Worm (Caenorhabditis elegans) whole organism, L2 larva: Measurements from ENCODE around the gene lgc-47.
A peak's percentile ranks its signal among the peaks of the same experiment; 100 is the strongest.

ENCODE experiments used
- C34F6.9 ChIP-seq: fragments of 150-350 bp; optimal IDR thresholded peaks from 2 replicates; lab custom pipeline; 2014; ENCODE audit warnings: missing biosample characterization, missing genetic modification characterization
- R02D3.7 ChIP-seq: fragments of 150-350 bp; optimal IDR thresholded peaks from 2 replicates; lab custom pipeline; 2014; ENCODE audit warnings: missing biosample characterization, missing genetic modification characterization
- alr-1 ChIP-seq: fragments of 150-350 bp; optimal IDR thresholded peaks from 2 replicates; lab custom pipeline; 2014; ENCODE audit warnings: missing biosample characterization, missing genetic modification characterization
- aly-2 ChIP-seq: fragments of 150-350 bp; optimal IDR thresholded peaks from 2 replicates; lab custom pipeline; 2014; ENCODE audit warnings: missing biosample characterization, missing genetic modification characterization
- ceh-16 ChIP-seq: fragments of 150-350 bp; optimal IDR thresholded peaks from 2 replicates; lab custom pipeline; 2014; ENCODE audit warnings: missing biosample characterization, missing genetic modification characterization
- ceh-82 ChIP-seq: fragments of 150-350 bp; optimal IDR thresholded peaks from 2 replicates; lab custom pipeline; 2014; ENCODE audit warnings: missing biosample characterization, missing genetic modification characterization
- crh-2 ChIP-seq: sonication (generic microtip); optimal IDR thresholded peaks from 2 replicates; lab custom pipeline; 2017; ENCODE audit warnings: missing biosample characterization, missing genetic modification characterization
- elt-1 ChIP-seq: fragments of 150-350 bp; optimal IDR thresholded peaks from 2 replicates; lab custom pipeline; 2014; ENCODE audit warnings: missing biosample characterization, missing genetic modification characterization
- fos-1 ChIP-seq: fragments of 150-350 bp; optimal IDR thresholded peaks from 2 replicates; lab custom pipeline; 2014; ENCODE audit warnings: missing biosample characterization, missing genetic modification characterization
- gmeb-1 ChIP-seq: fragments of 150-350 bp; optimal IDR thresholded peaks from 2 replicates; lab custom pipeline; 2014; ENCODE audit warnings: missing biosample characterization, missing genetic modification characterization
- lin-11 ChIP-seq: fragments of 150-350 bp; sonication (generic microtip); optimal IDR thresholded peaks from 2 replicates; lab custom pipeline; 2014; ENCODE audit warnings: missing biosample characterization, missing genetic modification characterization, inconsistent platforms, mixed read lengths
- mbf-1 ChIP-seq: sonication (generic microtip); optimal IDR thresholded peaks from 2 replicates; lab custom pipeline; 2017; ENCODE audit warnings: missing biosample characterization, missing genetic modification characterization
- nhr-11 ChIP-seq: fragments of 150-350 bp; optimal IDR thresholded peaks from 2 replicates; lab custom pipeline; 2014; ENCODE audit warnings: missing biosample characterization, missing genetic modification characterization
- nhr-129 ChIP-seq: fragments of 150-350 bp; optimal IDR thresholded peaks from 2 replicates; lab custom pipeline; 2014; ENCODE audit warnings: missing biosample characterization, missing genetic modification characterization
- nhr-21 ChIP-seq: fragments of 150-350 bp; optimal IDR thresholded peaks from 2 replicates; lab custom pipeline; 2014; ENCODE audit warnings: missing biosample characterization, missing genetic modification characterization
- nhr-23 ChIP-seq: fragments of 150-350 bp; optimal IDR thresholded peaks from 2 replicates; lab custom pipeline; 2014; ENCODE audit warnings: missing biosample characterization, missing genetic modification reagents, missing genetic modification characterization
- nhr-6 ChIP-seq: fragments of 150-350 bp; optimal IDR thresholded peaks from 2 replicates; lab custom pipeline; 2014; ENCODE audit warnings: missing biosample characterization, missing genetic modification characterization
- nhr-77 ChIP-seq: fragments of 150-350 bp; optimal IDR thresholded peaks from 2 replicates; lab custom pipeline; 2014; ENCODE audit warnings: missing biosample characterization, missing genetic modification characterization
- peb-1 ChIP-seq: fragments of 150-350 bp; optimal IDR thresholded peaks from 2 replicates; lab custom pipeline; 2014; ENCODE audit warnings: missing biosample characterization, missing genetic modification characterization
- sem-4 ChIP-seq: fragments of 150-350 bp; optimal IDR thresholded peaks from 2 replicates; lab custom pipeline; 2014; ENCODE audit warnings: missing biosample characterization, missing genetic modification reagents, missing genetic modification characterization
- skn-1 ChIP-seq: sonication (generic microtip); optimal IDR thresholded peaks from 2 replicates; lab custom pipeline; 2017; ENCODE audit warnings: missing biosample characterization, missing genetic modification characterization
- sma-3 ChIP-seq: sonication (generic microtip); optimal IDR thresholded peaks from 2 replicates; lab custom pipeline; 2016; ENCODE audit warnings: missing genetic modification reagents, missing genetic modification characterization, missing compliant biosample characterization
- sma-9 ChIP-seq, 2 experiments: fragments of 150-350 bp in 1 of 2; sonication (generic microtip) in 1 of 2; optimal IDR thresholded peaks; 2 replicates each; lab custom pipeline; 2014 to 2016; ENCODE audit warnings: missing genetic modification characterization in 2 of 2, mild to moderate bottlenecking in 1 of 2, missing biosample characterization in 1 of 2, missing compliant biosample characterization in 1 of 2, missing genetic modification reagents in 1 of 2, moderate library complexity in 1 of 2
- unc-55 ChIP-seq: fragments of 150-350 bp; sonication (generic microtip); optimal IDR thresholded peaks from 3 replicates; lab custom pipeline; 2014; ENCODE audit warnings: missing biosample characterization, missing genetic modification reagents, missing genetic modification characterization
- unc-62 ChIP-seq: fragments of 150-350 bp; optimal IDR thresholded peaks from 2 replicates; lab custom pipeline; 2014; ENCODE audit warnings: missing biosample characterization, missing genetic modification reagents, missing genetic modification characterization
- zag-1 ChIP-seq: fragments of 150-350 bp; optimal IDR thresholded peaks from 2 replicates; lab custom pipeline; 2014; ENCODE audit warnings: missing biosample characterization, missing genetic modification characterization
- ztf-1 ChIP-seq: fragments of 200-800 bp; sonication (Bioruptor generic); conservative IDR thresholded peaks from 2 replicates; pipeline ENCODE4 v1.3.6; 2022; ENCODE audit warnings: missing genetic modification characterization, missing compliant biosample characterization
- ztf-4 ChIP-seq: fragments of 150-350 bp; optimal IDR thresholded peaks from 2 replicates; lab custom pipeline; 2014; ENCODE audit warnings: missing biosample characterization, missing genetic modification characterization

lgc-47 gene

ce11 chrX:9822606-9823264, 15.3 kb upstream of the lgc-47 start (continued):
- TF ChIP-seq nhr-77 (tag; lab: Kevin White, UChicago): no peak
- TF ChIP-seq lin-11 (tag; lab: Kevin White, UChicago): no peak
- TF ChIP-seq alr-1 (tag; lab: Kevin White, UChicago): no peak
- no peak for TF ChIP-seq nhr-21 (tag; lab: Kevin White, UChicago)
- no peak for TF ChIP-seq ztf-4 (tag; lab: Kevin White, UChicago)
- no peak for TF ChIP-seq mbf-1
- peak; percentile 81 for TF ChIP-seq skn-1 (tag; lab: Kevin White, UChicago)
- TF ChIP-seq ztf-1: no peak

DNA sequence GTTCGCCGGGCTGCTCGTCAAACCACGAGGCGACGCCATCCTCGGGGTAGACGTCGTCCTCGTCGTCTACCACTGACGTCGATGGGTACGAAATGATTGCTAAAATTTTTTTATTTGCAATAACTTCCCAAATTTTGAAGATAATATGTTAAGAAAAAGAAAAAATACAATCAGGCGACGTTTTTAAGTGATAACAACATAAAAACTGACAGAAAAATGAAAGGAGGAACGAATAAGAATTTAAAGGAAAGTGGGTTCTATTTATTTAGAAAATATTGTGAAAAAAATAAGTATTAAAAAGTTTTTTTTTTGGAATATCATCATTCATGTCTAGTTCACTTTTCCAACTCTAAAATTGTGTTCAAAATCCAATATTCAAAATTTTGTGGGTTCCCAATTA, 14.7 kb upstream of the lgc-47 start, which contains the start of gene dpy-22:
dpy-22 (minus strand) TSS at position 101 of the 400 bp plus-strand sequence.
- TF ChIP-seq alr-1 (tag; lab: Kevin White, UChicago) (no peak), elt-1 (tag; lab: Kevin White, UChicago) (no peak), nhr-21 (tag; lab: Kevin White, UChicago) (no peak), gmeb-1 (no peak), nhr-23 (tag; lab: Kevin White, UChicago) (no peak), unc-62 (GFP tag; lab: Kevin White, UChicago) (no peak), nhr-6 (tag; lab: Kevin White, UChicago) (no peak), sem-4 (tag; lab: Kevin White, UChicago) (no peak)
- TF ChIP-seq, all 48 proteins: peak for 0

DNA sequence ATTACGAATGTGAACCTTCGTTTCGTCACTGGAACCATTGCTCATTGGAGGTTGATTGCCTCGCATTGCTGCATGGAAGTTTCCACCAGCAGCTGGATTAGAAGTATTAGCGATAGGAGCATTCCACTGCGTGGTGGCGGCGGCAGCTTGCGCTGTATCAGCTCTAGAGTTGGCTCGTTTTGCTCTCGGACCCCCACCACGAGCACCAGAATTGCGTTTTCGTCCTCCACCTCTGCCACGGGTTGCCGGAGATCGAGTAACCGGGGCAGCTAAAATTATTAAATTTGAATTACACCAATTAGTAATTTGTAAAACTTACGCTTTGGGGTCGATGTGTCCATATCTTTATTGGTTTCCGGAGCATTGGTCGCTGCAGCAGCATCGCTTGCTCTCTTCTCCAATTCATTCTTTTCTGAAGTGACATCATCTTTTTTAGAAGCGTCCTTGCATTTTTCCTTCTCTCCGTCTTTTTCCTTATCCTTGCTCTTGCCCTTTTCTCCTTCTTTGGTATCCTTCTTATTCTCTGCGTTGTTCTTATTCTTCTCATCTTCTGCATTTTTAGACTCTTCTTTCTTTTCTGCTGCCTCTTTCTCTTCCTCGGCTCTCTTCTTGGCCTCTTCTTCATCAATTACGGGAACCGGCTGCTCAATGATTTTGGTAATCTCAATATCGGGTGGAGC, 6.8 kb upstream of the lgc-47 start:
- TF ChIP-seq sma-9 (GFP tag; optimal IDR thresholded peaks at IDR 0.05; lab: Kevin White, UChicago): peak; percentile 48
- TF ChIP-seq sma-9 (tag; optimal IDR thresholded peaks at IDR 0.05; lab: Kevin White, UChicago): no peak
- no peak for TF ChIP-seq nhr-11 (tag; lab: Kevin White, UChicago)
- peak; percentile 24 for TF ChIP-seq unc-55 (GFP tag; lab: Kevin White, UChicago)
- peak; percentile 37 for TF ChIP-seq nhr-129 (tag; lab: Kevin White, UChicago)
- TF ChIP-seq crh-2 (tag; lab: Kevin White, UChicago): peak; percentile 23
- TF ChIP-seq skn-1 (tag; lab: Kevin White, UChicago): no peak
- peak; percentile 55 for TF ChIP-seq C34F6.9 (tag; lab: Kevin White, UChicago)
- no peak for TF ChIP-seq R02D3.7 (tag; lab: Kevin White, UChicago)
- TF ChIP-seq zag-1 (tag; lab: Kevin White, UChicago): peak; percentile 58

DNA sequence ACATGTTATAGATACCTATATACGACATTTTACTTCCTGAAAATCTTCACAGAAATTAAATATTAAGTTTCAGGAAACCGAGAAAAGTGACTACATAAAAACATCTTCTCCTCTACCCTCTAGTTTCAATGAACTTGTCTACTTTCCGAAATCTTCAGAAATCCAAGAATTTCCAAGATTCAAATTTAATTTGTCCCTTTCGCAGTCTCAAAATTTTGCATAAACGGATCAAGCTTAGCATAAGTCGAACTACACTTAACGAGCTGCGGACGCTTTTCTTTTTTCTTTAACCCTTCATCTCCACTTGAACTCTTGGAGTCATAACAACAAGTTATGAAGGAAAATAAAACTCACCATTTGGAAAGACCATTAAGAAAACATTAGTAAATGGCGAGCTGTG, 2.0 kb downstream of the lgc-47 start:
- TF ChIP-seq sma-9 (GFP tag; optimal IDR thresholded peaks at IDR 0.05; lab: Kevin White, UChicago) (peak; percentile 8), sma-9 (tag; optimal IDR thresholded peaks at IDR 0.05; lab: Kevin White, UChicago) (no peak), fos-1 (tag; lab: Kevin White, UChicago) (no peak)

DNA sequence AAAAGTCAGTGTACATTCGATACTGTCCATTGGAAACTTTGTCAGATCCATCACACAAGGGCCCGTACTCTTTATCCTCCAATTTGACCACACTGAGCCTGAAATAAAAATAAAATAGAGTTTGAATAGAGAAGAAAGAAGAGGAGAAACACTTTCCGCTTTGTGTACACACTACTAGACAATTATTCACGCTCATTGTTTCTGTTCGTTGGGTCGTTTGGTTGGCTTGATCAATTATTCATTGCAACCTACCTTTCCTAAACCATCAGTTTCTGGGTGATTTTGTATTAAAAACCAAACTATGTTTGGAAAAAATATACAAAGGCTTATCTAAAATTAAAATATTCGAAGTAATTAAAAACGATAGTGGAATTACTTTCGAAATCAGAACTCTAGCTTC, 2.7 kb downstream of the lgc-47 start:
- TF ChIP-seq elt-1 (tag; lab: Kevin White, UChicago) (no peak), nhr-77 (tag; lab: Kevin White, UChicago) (no peak), sma-3 (GFP tag; lab: Kevin White, UChicago) (no peak), ceh-82 (tag; lab: Kevin White, UChicago) (no peak), peb-1 (no peak), gmeb-1 (no peak), aly-2 (tag; lab: Kevin White, UChicago) (no peak)

DNA sequence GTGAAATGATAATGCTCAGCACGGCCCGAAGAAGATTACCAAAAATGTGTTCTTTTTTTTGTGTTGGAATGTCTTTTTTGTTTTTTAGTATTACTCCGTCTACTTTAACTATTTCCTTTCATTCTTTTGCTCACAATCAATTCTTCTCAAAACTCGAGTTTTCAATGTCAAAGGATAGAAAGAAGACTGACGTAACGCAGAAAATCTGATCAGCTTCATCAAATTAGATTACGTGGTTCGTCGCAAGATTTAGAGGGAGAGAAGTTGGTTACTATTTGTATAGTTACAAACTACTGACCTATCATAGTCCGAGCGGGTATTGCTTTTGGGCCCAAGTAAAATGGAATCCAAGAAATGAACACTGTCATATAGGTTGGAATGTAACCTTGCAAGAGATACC, 3.9 kb downstream of the lgc-47 start:
- TF ChIP-seq ceh-16 (tag; lab: Kevin White, UChicago) (no peak), sma-9 (GFP tag; optimal IDR thresholded peaks at IDR 0.05; lab: Kevin White, UChicago) (peak; percentile 60), sma-9 (tag; optimal IDR thresholded peaks at IDR 0.05; lab: Kevin White, UChicago) (no peak)
